Fruit fly (Drosophila melanogaster) whole organism, embryonic: ENCODE data around the gene CG18081.

Experiments
- CG12744 ChIP-seq: fragments of 200-800 bp; sonication (Bioruptor generic); optimal IDR thresholded peaks from 2 replicates; lab custom pipeline; 2016; ENCODE audit warnings: missing biosample characterization, missing genetic modification characterization
- CG15011 ChIP-seq: fragments of 200-800 bp; sonication (Bioruptor generic); optimal IDR thresholded peaks from 3 replicates; lab custom pipeline; 2018; ENCODE audit warnings: missing biosample characterization, mild to moderate bottlenecking, missing genetic modification characterization
- CG15479 ChIP-seq: fragments of 200-800 bp; sonication (Bioruptor generic); optimal IDR thresholded peaks from 3 replicates; lab custom pipeline; 2019; ENCODE audit warnings: missing biosample characterization, mild to moderate bottlenecking, missing genetic modification characterization, moderate library complexity
- CG1602 ChIP-seq: fragments of 200-800 bp; sonication (Bioruptor generic); optimal IDR thresholded peaks from 3 replicates; lab custom pipeline; 2016; ENCODE audit warnings: missing biosample characterization, missing genetic modification characterization
- CG16813 ChIP-seq: fragments of 200-800 bp; sonication (Bioruptor generic); IDR thresholded peaks from 3 replicates; pipeline ENCODE4 v1.3.6; 2022; ENCODE audit warnings: missing biosample characterization, missing genetic modification characterization; ENCODE audit not compliant: partially characterized antibody
- CG17359 ChIP-seq: fragments of 200-800 bp; sonication (Bioruptor generic); optimal IDR thresholded peaks from 3 replicates; lab custom pipeline; 2018; ENCODE audit warnings: missing biosample characterization, mild to moderate bottlenecking, missing genetic modification characterization, moderate library complexity
- CG1792 ChIP-seq: fragments of 200-800 bp; sonication (Bioruptor generic); optimal IDR thresholded peaks from 2 replicates; lab custom pipeline; 2016; ENCODE audit warnings: missing biosample characterization, missing genetic modification characterization
- CG2875 ChIP-seq: fragments of 200-800 bp; sonication (Bioruptor generic); optimal IDR thresholded peaks from 2 replicates; lab custom pipeline; 2017; ENCODE audit warnings: missing biosample characterization, mild to moderate bottlenecking, missing genetic modification characterization, missing genetic modification reagents
- CG5245 ChIP-seq: fragments of 200-800 bp; sonication (Bioruptor generic); optimal IDR thresholded peaks from 3 replicates; lab custom pipeline; 2016; ENCODE audit warnings: missing biosample characterization, missing genetic modification characterization
- CG6854 ChIP-seq: fragments of 200-800 bp; sonication (Bioruptor generic); optimal IDR thresholded peaks from 3 replicates; lab custom pipeline; 2017; ENCODE audit warnings: missing biosample characterization, mild to moderate bottlenecking, missing genetic modification characterization
- CG8089 ChIP-seq: fragments of 200-800 bp; sonication (Bioruptor generic); optimal IDR thresholded peaks from 3 replicates; lab custom pipeline; 2016; ENCODE audit warnings: missing biosample characterization, missing genetic modification characterization
- CG8388 ChIP-seq: fragments of 200-800 bp; sonication (Bioruptor generic); optimal IDR thresholded peaks from 2 replicates; lab custom pipeline; 2019; ENCODE audit warnings: missing biosample characterization, mild to moderate bottlenecking, missing genetic modification characterization, moderate library complexity
- CG8478 ChIP-seq: fragments of >200 bp; optimal IDR thresholded peaks from 2 replicates; lab custom pipeline; 2018
- CoRest ChIP-seq: fragments of 200-800 bp; sonication (Bioruptor generic); optimal IDR thresholded peaks from 3 replicates; lab custom pipeline; 2018; ENCODE audit warnings: missing biosample characterization, mild to moderate bottlenecking, missing genetic modification characterization, moderate library complexity
- CrebB ChIP-seq: fragments of 200-800 bp; sonication (Bioruptor generic); optimal IDR thresholded peaks from 3 replicates; lab custom pipeline; 2018; ENCODE audit warnings: missing biosample characterization, mild to moderate bottlenecking, missing genetic modification characterization
- Dp ChIP-seq: fragments of 200-800 bp; sonication (Bioruptor generic); optimal IDR thresholded peaks from 2 replicates; lab custom pipeline; 2018; ENCODE audit warnings: missing biosample characterization, mild to moderate bottlenecking, missing genetic modification characterization, moderate library complexity
- E2f1 ChIP-seq: fragments of 200-800 bp; sonication (Bioruptor generic); IDR thresholded peaks from 2 replicates; pipeline ENCODE4 v1.3.6; 2022; ENCODE audit warnings: missing biosample characterization, missing genetic modification characterization
- GATAe ChIP-seq: fragments of 200-800 bp; sonication (Bioruptor generic); conservative IDR thresholded peaks from 2 replicates; pipeline ENCODE4 v1.3.6; 2022; ENCODE audit warnings: missing biosample characterization, missing genetic modification characterization
- HLHmδ ChIP-seq: fragments of 200-800 bp; sonication (Bioruptor generic); optimal IDR thresholded peaks from 2 replicates; lab custom pipeline; 2018; ENCODE audit warnings: missing biosample characterization, mild to moderate bottlenecking, missing genetic modification characterization, moderate library complexity
- HmgZ ChIP-seq: fragments of 200-800 bp; sonication (Bioruptor generic); optimal IDR thresholded peaks from 2 replicates; lab custom pipeline; 2018; ENCODE audit warnings: missing biosample characterization, mild to moderate bottlenecking, missing genetic modification characterization
- Med ChIP-seq: fragments of 200-800 bp; sonication (Bioruptor generic); peaks from one replicate; lab custom pipeline; 2016; ENCODE audit warnings: missing biosample characterization, missing genetic modification characterization, mild to moderate bottlenecking, inconsistent platforms, moderate library complexity
- Meics ChIP-seq: fragments of 200-800 bp; sonication (Bioruptor generic); optimal IDR thresholded peaks from 2 replicates; lab custom pipeline; 2017; ENCODE audit warnings: missing biosample characterization, mild to moderate bottlenecking, missing genetic modification characterization
- Mes4 ChIP-seq: fragments of 200-800 bp; sonication (Bioruptor generic); optimal IDR thresholded peaks from 2 replicates; lab custom pipeline; 2016; ENCODE audit warnings: missing biosample characterization, missing genetic modification characterization
- Nf-YB ChIP-seq: fragments of 200-800 bp; sonication (Bioruptor generic); optimal IDR thresholded peaks from 3 replicates; lab custom pipeline; 2019; ENCODE audit warnings: missing biosample characterization, mild to moderate bottlenecking, missing genetic modification characterization, moderate library complexity
- Scr ChIP-seq: fragments of 200-800 bp; sonication (Bioruptor generic); IDR thresholded peaks from 2 replicates; pipeline ENCODE4 v1.3.6; 2022; ENCODE audit warnings: missing biosample characterization, missing genetic modification characterization; ENCODE audit not compliant: partially characterized antibody
- Xbp1 ChIP-seq: fragments of 200-800 bp; sonication (Bioruptor generic); optimal IDR thresholded peaks from 3 replicates; lab custom pipeline; 2016; ENCODE audit warnings: missing biosample characterization, mild to moderate bottlenecking, missing genetic modification characterization
- Xrp1 ChIP-seq: fragments of 200-800 bp; sonication (Bioruptor generic); IDR thresholded peaks from 2 replicates; pipeline ENCODE4 v1.3.6; 2022; ENCODE audit warnings: missing biosample characterization, missing genetic modification characterization
- aop ChIP-seq: fragments of 200-800 bp; sonication (Bioruptor generic); IDR thresholded peaks from 2 replicates; pipeline ENCODE4 v1.3.6; 2022; ENCODE audit warnings: missing biosample characterization, missing genetic modification characterization
- ap ChIP-seq: fragments of 200-800 bp; sonication (Bioruptor generic); IDR thresholded peaks from 2 replicates; pipeline ENCODE4 v1.3.6; 2022; ENCODE audit warnings: missing biosample characterization, missing genetic modification characterization
- ara ChIP-seq: fragments of 200-800 bp; sonication (Bioruptor generic); IDR thresholded peaks from 2 replicates; pipeline ENCODE4 v1.3.6; 2022; ENCODE audit warnings: missing biosample characterization, missing genetic modification characterization
- bowl ChIP-seq: fragments of 200-800 bp; sonication (Bioruptor generic); IDR thresholded peaks from 2 replicates; pipeline ENCODE4 v1.3.6; 2022; ENCODE audit warnings: missing biosample characterization, missing genetic modification characterization
- dan ChIP-seq: fragments of 200-800 bp; sonication (Bioruptor generic); IDR thresholded peaks from 2 replicates; pipeline ENCODE4 v1.3.6; 2022; ENCODE audit warnings: missing biosample characterization, missing genetic modification characterization
- dmrt11E ChIP-seq: fragments of 200-800 bp; sonication (Bioruptor generic); optimal IDR thresholded peaks from 3 replicates; lab custom pipeline; 2018; ENCODE audit warnings: missing biosample characterization, mild to moderate bottlenecking, missing genetic modification characterization, moderate library complexity
- gem ChIP-seq: fragments of 200-800 bp; sonication (Bioruptor generic); optimal IDR thresholded peaks from 2 replicates; lab custom pipeline; 2019; ENCODE audit warnings: missing biosample characterization, mild to moderate bottlenecking, missing genetic modification characterization, moderate library complexity
- kni ChIP-seq: fragments of 200-800 bp; sonication (Bioruptor generic); optimal IDR thresholded peaks from 3 replicates; lab custom pipeline; 2017; ENCODE audit warnings: mild to moderate bottlenecking, missing biosample characterization, missing genetic modification reagents, missing genetic modification characterization
- mirr ChIP-seq: fragments of 200-800 bp; sonication (Bioruptor generic); optimal IDR thresholded peaks from 3 replicates; lab custom pipeline; 2018; ENCODE audit warnings: missing biosample characterization, mild to moderate bottlenecking, missing genetic modification characterization
- nerfin-2 ChIP-seq: fragments of 200-800 bp; sonication (Bioruptor generic); IDR thresholded peaks from 2 replicates; pipeline ENCODE4 v1.3.6; 2022; ENCODE audit warnings: missing biosample characterization, missing genetic modification characterization; ENCODE audit not compliant: partially characterized antibody
- pnt ChIP-seq: fragments of 200-800 bp; sonication (Bioruptor generic); optimal IDR thresholded peaks from 3 replicates; lab custom pipeline; 2016; ENCODE audit warnings: missing biosample characterization, missing genetic modification characterization
- prd ChIP-seq, 3 experiments: fragments of >200 bp in 2 of 3; fragments of 200-800 bp in 1 of 3; sonication (Bioruptor generic) in 1 of 3; optimal IDR thresholded peaks in 2 of 3; IDR thresholded peaks in 1 of 3; 2 replicates in 2 of 3; 3 replicates in 1 of 3; pipeline versions ENCODE4 v1.3.6 to Lab custom; 2017 to 2022; ENCODE audit warnings: missing biosample characterization in 1 of 3, missing genetic modification characterization in 1 of 3
- sc ChIP-seq, 3 experiments: fragments of >200 bp in 2 of 3; fragments of 200-800 bp in 1 of 3; sonication (Bioruptor generic) in 1 of 3; optimal IDR thresholded peaks; 2 replicates in 2 of 3; 3 replicates in 1 of 3; lab custom pipeline; 2017; ENCODE audit warnings: mild to moderate bottlenecking in 1 of 3, missing biosample characterization in 1 of 3, missing genetic modification characterization in 1 of 3, missing genetic modification reagents in 1 of 3
- sd ChIP-seq: fragments of 200-800 bp; sonication (Bioruptor generic); optimal IDR thresholded peaks from 3 replicates; lab custom pipeline; 2018; ENCODE audit warnings: missing biosample characterization, mild to moderate bottlenecking, missing genetic modification characterization, moderate library complexity
- sens ChIP-seq: fragments of 200-800 bp; sonication (Bioruptor generic); peaks from one replicate; lab custom pipeline; 2016; ENCODE audit warnings: missing biosample characterization, missing genetic modification characterization
- slp2 ChIP-seq: fragments of 200-800 bp; sonication (Bioruptor generic); optimal IDR thresholded peaks from 2 replicates; lab custom pipeline; 2016; ENCODE audit warnings: missing biosample characterization, missing genetic modification characterization
- tup ChIP-seq: fragments of 200-800 bp; sonication (Bioruptor generic); optimal IDR thresholded peaks from 2 replicates; lab custom pipeline; 2016; ENCODE audit warnings: missing biosample characterization, mild to moderate bottlenecking, missing genetic modification characterization, moderate library complexity
- unpg ChIP-seq: fragments of 200-800 bp; sonication (Bioruptor generic); optimal IDR thresholded peaks from 3 replicates; lab custom pipeline; 2018; ENCODE audit warnings: missing biosample characterization, mild to moderate bottlenecking, missing genetic modification characterization, moderate library complexity
- zfh2 ChIP-seq: fragments of 200-800 bp; sonication (Bioruptor generic); optimal IDR thresholded peaks from 2 replicates; lab custom pipeline; 2016; ENCODE audit warnings: missing biosample characterization, missing genetic modification characterization

The CG18081 gene

dm6 chr3L:15832146-15832545 lies 3.0 kb downstream of the CG18081 start, which contains the start of gene CG12713 (continued):
- TF ChIP-seq sens (peak; percentile 34), Scr (peak; percentile 82), GATAe (GFP tag; lab: Robert Waterston, UW) (no peak), CG15479 (GFP tag; lab: Kevin White, UChicago) (no peak), CG12744 (GFP tag; lab: Kevin White, UChicago) (peak; percentile 9), Xbp1 (peak; percentile 13), Med (GFP tag; lab: Kevin White, UChicago) (peak; percentile 89), CG16813 (GFP tag; lab: Robert Waterston, UW) (peak; percentile 87), Meics (GFP tag; lab: Kevin White, UChicago) (no peak), sd (tag; lab: Kevin White, UChicago) (no peak), gem (tag; lab: Kevin White, UChicago) (peak; percentile 40), CG5245 (GFP tag; lab: Kevin White, UChicago) (no peak), CG15011 (GFP tag; lab: Kevin White, UChicago) (no peak), sc (optimal IDR thresholded peaks at IDR 0.05; lab: Kevin White, UChicago) (no peak), sc (GFP tag; optimal IDR thresholded peaks at IDR 0.05; lab: Kevin White, UChicago) (no peak), unpg (GFP tag; lab: Kevin White, UChicago) (peak; percentile 0), ara (no peak), CG1792 (GFP tag; lab: Kevin White, UChicago) (no peak)

dm6 chr3L:15826985-15827635 lies 8.1 kb downstream of the CG18081 start:
- no peak for TF ChIP-seq prd (optimal IDR thresholded peaks at IDR 0.05; lab: Kevin White, UChicago)
- TF ChIP-seq prd (GFP tag; IDR thresholded peaks at IDR 0.05; lab: Robert Waterston, UW) = peak; percentile 39; the same call in 1 of the 3 replicates
- peak; percentile 69 for TF ChIP-seq Nf-YB
- TF ChIP-seq CoRest (tag; lab: Kevin White, UChicago) = peak; percentile 90
- TF ChIP-seq E2f1 (GFP tag; lab: Robert Waterston, UW) = 0 out of 2 replicates have a peak, but pooled peaks have one; percentile 27
- peak; percentile 69 for TF ChIP-seq zfh2 (GFP tag; lab: Kevin White, UChicago)
- TF ChIP-seq HmgZ = peak; percentile 65
- TF ChIP-seq Xrp1 (GFP tag; lab: Robert Waterston, UW) = peak; percentile 14; the same call in 1 of the 2 replicates
- peak; percentile 86 for TF ChIP-seq CG6854
- TF ChIP-seq CG8388 (GFP tag; lab: Kevin White, UChicago) = peak; percentile 63
- TF ChIP-seq HLHmδ (GFP tag; lab: Kevin White, UChicago) = no peak
- peak; percentile 1 for TF ChIP-seq Mes4
- TF ChIP-seq CG2875 (GFP tag; lab: Kevin White, UChicago) = peak; percentile 61
- TF ChIP-seq slp2 = peak; percentile 22
- TF ChIP-seq unpg (GFP tag; lab: Kevin White, UChicago) = peak; percentile 76
- no peak for TF ChIP-seq ap (GFP tag; lab: Robert Waterston, UW)
- TF ChIP-seq CG1602 = peak; percentile 27
- peak; percentile 34 for TF ChIP-seq mirr (GFP tag; lab: Kevin White, UChicago)
- no peak for TF ChIP-seq Dp (GFP tag; lab: Kevin White, UChicago)
- TF ChIP-seq CG17359 = peak; percentile 80
- peak; percentile 30 for TF ChIP-seq CG8089 (GFP tag; lab: Kevin White, UChicago)
- 0 out of 2 replicates have a peak, but pooled peaks have one; percentile 3 for TF ChIP-seq nerfin-2
- TF ChIP-seq tup = no peak
- no peak for TF ChIP-seq pnt
- TF ChIP-seq aop (GFP tag; lab: Robert Waterston, UW) = no peak
- TF ChIP-seq bowl (GFP tag; lab: Robert Waterston, UW) = no peak
- no peak for TF ChIP-seq CG8478 (lab: Kevin White, UChicago)
- peak; percentile 37 for TF ChIP-seq dmrt11E
- TF ChIP-seq CrebB (tag; lab: Kevin White, UChicago) = peak; percentile 58
- no peak for TF ChIP-seq dan (GFP tag; lab: Robert Waterston, UW)
- peak; percentile 50 for TF ChIP-seq kni (GFP tag; lab: Kevin White, UChicago)
- peak; percentile 66 for TF ChIP-seq Xbp1
